Worm (Caenorhabditis elegans): Measurements from ENCODE around the gene ZK622.4.
A peak's percentile ranks its signal among the peaks of the same experiment; 100 is the strongest.

ZK622.4 gene

ce11 chrII:5331677-5332303 is 39.3 kb downstream of the ZK622.4 start (continued):
- TF ChIP-seq ceh-20 (GFP tag; IDR thresholded peaks at IDR 0.05) (no peak), zip-2 (tag; optimal IDR thresholded peaks at IDR 0.05) (no peak), pqm-1 (tag; optimal IDR thresholded peaks at IDR 0.05) (no peak), unc-62 (GFP tag; optimal IDR thresholded peaks at IDR 0.05 in 1 of 2) (peak in 1 of 2 experiments; percentile 31), unc-62 (tag; optimal IDR thresholded peaks at IDR 0.05) (no peak), duxl-1 (tag; optimal IDR thresholded peaks at IDR 0.05; ENCODE audit: poor library complexity) (no peak), T26A8.4 (GFP tag; IDR thresholded peaks at IDR 0.05) (no peak), cey-2 (tag; optimal IDR thresholded peaks at IDR 0.05; ENCODE audit: borderline replicate concordance, insufficient read depth) (no peak), F10B5.3 (tag; optimal IDR thresholded peaks at IDR 0.05) (no peak), lin-29 (GFP tag; IDR thresholded peaks at IDR 0.05) (no peak), Y48G9A.11 (GFP tag; IDR thresholded peaks at IDR 0.05) (no peak), mxl-3 (GFP tag; optimal IDR thresholded peaks at IDR 0.05) (no peak), tag-97 (GFP tag; IDR thresholded peaks at IDR 0.05) (no peak), mes-2 (tag; optimal IDR thresholded peaks at IDR 0.05; ENCODE audit: poor library complexity, severe bottlenecking) (no peak), dmd-8 (GFP tag; IDR thresholded peaks at IDR 0.05) (no peak), unc-130 (GFP tag; optimal IDR thresholded peaks at IDR 0.05) (no peak), T20F7.1 (GFP tag; optimal IDR thresholded peaks at IDR 0.05) (no peak), Y105C5A.15 (GFP tag; IDR thresholded peaks at IDR 0.05) (no peak), nhr-6 (tag; optimal IDR thresholded peaks at IDR 0.05) (no peak), ctbp-1 (GFP tag; IDR thresholded peaks at IDR 0.05) (no peak), arid-1 (GFP tag; conservative IDR thresholded peaks at IDR 0.05) (no peak), ZK546.5 (tag; optimal IDR thresholded peaks at IDR 0.05) (no peak), mxl-2 (GFP tag; conservative IDR thresholded peaks at IDR 0.05) (no peak), tra-1 (GFP tag; IDR thresholded peaks at IDR 0.05) (no peak), nhr-25 (tag; optimal IDR thresholded peaks at IDR 0.05; ENCODE audit: borderline replicate concordance, insufficient read depth) (no peak), hlh-30 (tag; optimal IDR thresholded peaks at IDR 0.05; ENCODE audit: insufficient read depth) (no peak), dve-1 (tag; optimal IDR thresholded peaks at IDR 0.05; ENCODE audit: insufficient read depth) (peak; percentile 11), dpl-1 (GFP tag; optimal IDR thresholded peaks at IDR 0.05) (no peak), snpc-1.2 (GFP tag; IDR thresholded peaks at IDR 0.05) (no peak), nhr-41 (GFP tag; IDR thresholded peaks at IDR 0.05) (no peak), lsy-2 (tag; optimal IDR thresholded peaks at IDR 0.05) (peak in 1 of 2 experiments; percentile 6), nhr-77 (tag; optimal IDR thresholded peaks at IDR 0.05) (peak; percentile 11), hlh-11 (tag; optimal IDR thresholded peaks at IDR 0.05) (peak; percentile 23), Y75B8A.6 (GFP tag; IDR thresholded peaks at IDR 0.05) (no peak), madf-9 (GFP tag; conservative IDR thresholded peaks at IDR 0.05) (no peak), saeg-2 (GFP tag; IDR thresholded peaks at IDR 0.05) (no peak), nhr-111 (GFP tag; optimal IDR thresholded peaks at IDR 0.05) (no peak), nhr-42 (GFP tag; IDR thresholded peaks at IDR 0.05) (no peak)

- TF ChIP-seq nhr-77 (tag; optimal IDR thresholded peaks at IDR 0.05) (no peak), Y75B8A.6 (GFP tag; IDR thresholded peaks at IDR 0.05) (no peak), hlh-30 (tag; optimal IDR thresholded peaks at IDR 0.05; ENCODE audit: insufficient read depth) (peak; percentile 38), unc-39 (tag; optimal IDR thresholded peaks at IDR 0.05) (no peak), ceh-62 (tag; optimal IDR thresholded peaks at IDR 0.05) (no peak), nhr-111 (GFP tag; optimal IDR thresholded peaks at IDR 0.05) (no peak), fos-1 (tag; optimal IDR thresholded peaks at IDR 0.05) (peak; percentile 44), nhr-6 (tag; optimal IDR thresholded peaks at IDR 0.05) (peak; percentile 62), sdz-12 (GFP tag; optimal IDR thresholded peaks at IDR 0.05) (no peak), egl-27 (tag; optimal IDR thresholded peaks at IDR 0.05) (no peak), hlh-11 (tag; optimal IDR thresholded peaks at IDR 0.05) (peak; percentile 2), D1046.2 (GFP tag; IDR thresholded peaks at IDR 0.05) (no peak), dve-1 (tag; optimal IDR thresholded peaks at IDR 0.05; ENCODE audit: insufficient read depth) (peak; percentile 21), mxl-3 (GFP tag; optimal IDR thresholded peaks at IDR 0.05) (no peak), madf-5 (GFP tag; IDR thresholded peaks at IDR 0.05) (no peak), ces-1 (GFP tag; optimal IDR thresholded peaks at IDR 0.05) (no peak), duxl-1 (tag; optimal IDR thresholded peaks at IDR 0.05; ENCODE audit: poor library complexity) (peak; percentile 7), pqm-1 (tag; optimal IDR thresholded peaks at IDR 0.05) (peak; percentile 76)
Observed at ce11 chrII:5332345-5333124, 40.0 kb downstream of the ZK622.4 start.

Data from whole organism, L4 larva.